Worm (Caenorhabditis elegans) whole organism, L1 larva: ENCODE results near the gene pbs-3.
A peak's percentile ranks its signal among the peaks of the same experiment; 100 is the strongest.

ENCODE experiments used
- C16A3.4 ChIP-seq: fragments of 150-350 bp; optimal IDR thresholded peaks from 2 replicates; lab custom pipeline; 2014; ENCODE audit warnings: missing biosample characterization, missing genetic modification characterization
- C34B4.2 ChIP-seq: sonication (generic microtip); optimal IDR thresholded peaks from 2 replicates; lab custom pipeline; 2017; ENCODE audit warnings: mild to moderate bottlenecking, missing genetic modification characterization, missing compliant biosample characterization
- F16B12.6 ChIP-seq: fragments of 150-350 bp; optimal IDR thresholded peaks from 2 replicates; lab custom pipeline; 2014; ENCODE audit warnings: missing biosample characterization, missing genetic modification characterization
- Y116A8C.19 ChIP-seq: sonication (generic microtip); optimal IDR thresholded peaks from 2 replicates; lab custom pipeline; 2016; ENCODE audit warnings: missing compliant biosample characterization, missing genetic modification characterization, borderline replicate concordance
- blmp-1 ChIP-seq: fragments of 150-350 bp; optimal IDR thresholded peaks from 2 replicates; lab custom pipeline; 2014; ENCODE audit warnings: missing biosample characterization, missing genetic modification characterization
- ceh-63 ChIP-seq: fragments of 200-800 bp; sonication (Bioruptor generic); optimal IDR thresholded peaks from 2 replicates; lab custom pipeline; 2018; ENCODE audit warnings: mild to moderate bottlenecking, missing genetic modification characterization, missing compliant biosample characterization
- ceh-88 ChIP-seq: fragments of 200-800 bp; sonication (Bioruptor generic); IDR thresholded peaks from 2 replicates; pipeline ENCODE4 v1.3.6; 2022; ENCODE audit warnings: missing genetic modification characterization, missing compliant biosample characterization
- ceh-90 ChIP-seq: sonication (generic microtip); optimal IDR thresholded peaks from 2 replicates; lab custom pipeline; 2016; ENCODE audit warnings: missing genetic modification characterization, missing compliant biosample characterization
- ces-1 ChIP-seq: fragments of 150-350 bp; optimal IDR thresholded peaks from 2 replicates; lab custom pipeline; 2014; ENCODE audit warnings: missing biosample characterization, missing genetic modification reagents, missing genetic modification characterization
- dpl-1 ChIP-seq, 3 experiments: fragments of 150-350 bp in 2 of 3; sonication (generic microtip) in 1 of 3; optimal IDR thresholded peaks; 2 replicates each; lab custom pipeline; 2014 to 2017; ENCODE audit warnings: missing biosample characterization in 3 of 3, missing genetic modification characterization in 3 of 3, missing genetic modification reagents in 3 of 3
- dsc-1 ChIP-seq: sonication (generic microtip); optimal IDR thresholded peaks from 2 replicates; lab custom pipeline; 2016; ENCODE audit warnings: mild to moderate bottlenecking, missing genetic modification characterization, missing compliant biosample characterization
- efl-1 ChIP-seq, 4 experiments: fragments of 150-350 bp; optimal IDR thresholded peaks in 3 of 4; peaks in 1 of 4; 1 replicate in 1 of 4; 2 replicates in 3 of 4; lab custom pipeline; 2014; ENCODE audit warnings: missing biosample characterization in 2 of 4, missing genetic modification characterization in 2 of 4, missing genetic modification reagents in 2 of 4
- efl-3 ChIP-seq: fragments of 200-800 bp; sonication (Bioruptor generic); optimal IDR thresholded peaks from 2 replicates; lab custom pipeline; 2018; ENCODE audit warnings: mild to moderate bottlenecking, missing genetic modification characterization, missing compliant biosample characterization
- egl-27 ChIP-seq, 2 experiments: fragments of 150-350 bp in 1 of 2; sonication (generic microtip); optimal IDR thresholded peaks; 3 replicates each; lab custom pipeline; 2017 to 2018; ENCODE audit warnings: missing biosample characterization in 2 of 2, missing genetic modification characterization in 2 of 2, missing genetic modification reagents in 2 of 2
- elt-2 ChIP-seq: sonication (generic microtip); optimal IDR thresholded peaks from 2 replicates; lab custom pipeline; 2016; ENCODE audit warnings: missing genetic modification characterization, mild to moderate bottlenecking, inconsistent platforms, missing compliant biosample characterization, missing genetic modification reagents
- elt-3 ChIP-seq, 6 experiments: fragments of 150-350 bp in 1 of 6; sonication (generic microtip); optimal IDR thresholded peaks; 2 replicates each; lab custom pipeline; 2017 to 2018; ENCODE audit warnings: missing biosample characterization in 6 of 6, missing genetic modification characterization in 6 of 6, inconsistent platforms in 1 of 6
- ets-5 ChIP-seq: fragments of 200-800 bp; sonication (Bioruptor generic); IDR thresholded peaks from 2 replicates; pipeline ENCODE4 v1.3.6; 2022; ENCODE audit warnings: missing genetic modification characterization, missing compliant biosample characterization
- fkh-4 ChIP-seq: sonication (generic microtip); optimal IDR thresholded peaks from 2 replicates; lab custom pipeline; 2016; ENCODE audit warnings: missing compliant biosample characterization, missing genetic modification characterization, borderline replicate concordance
- fos-1 ChIP-seq: fragments of 150-350 bp; optimal IDR thresholded peaks from 2 replicates; lab custom pipeline; 2014; ENCODE audit warnings: missing biosample characterization, missing genetic modification characterization
- hlh-17 ChIP-seq: fragments of 200-800 bp; sonication (Bioruptor generic); optimal IDR thresholded peaks from 2 replicates; lab custom pipeline; 2018; ENCODE audit warnings: missing genetic modification characterization, mild to moderate bottlenecking, missing compliant biosample characterization, moderate library complexity, borderline replicate concordance
- hlh-4 ChIP-seq: sonication (generic microtip); optimal IDR thresholded peaks from 2 replicates; lab custom pipeline; 2016; ENCODE audit warnings: mild to moderate bottlenecking, missing genetic modification characterization, missing compliant biosample characterization
- jun-1 ChIP-seq: fragments of 150-350 bp; optimal IDR thresholded peaks from 2 replicates; lab custom pipeline; 2014; ENCODE audit warnings: missing biosample characterization, missing genetic modification reagents, missing genetic modification characterization
- lin-13 ChIP-seq: fragments of 150-350 bp; optimal IDR thresholded peaks from 2 replicates; lab custom pipeline; 2014; ENCODE audit warnings: missing biosample characterization, missing genetic modification reagents, missing genetic modification characterization
- lin-15B ChIP-seq: fragments of 150-350 bp; sonication (generic microtip); optimal IDR thresholded peaks from 3 replicates; lab custom pipeline; 2014; ENCODE audit warnings: missing biosample characterization, missing genetic modification characterization
- lir-3 ChIP-seq: sonication (generic microtip); optimal IDR thresholded peaks from 2 replicates; lab custom pipeline; 2016; ENCODE audit warnings: mild to moderate bottlenecking, missing genetic modification characterization, moderate library complexity, missing compliant biosample characterization; ENCODE audit not compliant: poor library complexity
- lsy-2 ChIP-seq, 2 experiments: fragments of 150-350 bp; optimal IDR thresholded peaks; 2 replicates each; lab custom pipeline; 2014; ENCODE audit warnings: missing biosample characterization in 2 of 2, missing genetic modification characterization in 2 of 2
- mef-2 ChIP-seq: fragments of 150-350 bp; optimal IDR thresholded peaks from 2 replicates; lab custom pipeline; 2014; ENCODE audit warnings: missing biosample characterization, missing genetic modification characterization
- mep-1 ChIP-seq: fragments of 150-350 bp; optimal IDR thresholded peaks from 2 replicates; lab custom pipeline; 2014; ENCODE audit warnings: missing biosample characterization, missing genetic modification characterization
- nhr-11 ChIP-seq: fragments of 150-350 bp; optimal IDR thresholded peaks from 2 replicates; lab custom pipeline; 2014; ENCODE audit warnings: missing biosample characterization, missing genetic modification characterization
- nhr-12 ChIP-seq: sonication (generic microtip); optimal IDR thresholded peaks from 2 replicates; lab custom pipeline; 2017; ENCODE audit warnings: missing biosample characterization, missing genetic modification characterization
- nhr-237 ChIP-seq: fragments of 150-350 bp; optimal IDR thresholded peaks from 2 replicates; lab custom pipeline; 2014; ENCODE audit warnings: missing biosample characterization, missing genetic modification characterization
- nhr-28 ChIP-seq: fragments of 150-350 bp; optimal IDR thresholded peaks from 2 replicates; lab custom pipeline; 2014; ENCODE audit warnings: missing biosample characterization, missing genetic modification characterization
- nhr-47 ChIP-seq: sonication (generic microtip); optimal IDR thresholded peaks from 2 replicates; lab custom pipeline; 2016; ENCODE audit warnings: mild to moderate bottlenecking, missing genetic modification characterization, moderate library complexity, missing compliant biosample characterization
- nhr-71 ChIP-seq: sonication (generic microtip); optimal IDR thresholded peaks from 2 replicates; lab custom pipeline; 2016; ENCODE audit warnings: mild to moderate bottlenecking, missing genetic modification characterization, moderate library complexity, missing compliant biosample characterization
- nhr-77 ChIP-seq: fragments of 150-350 bp; optimal IDR thresholded peaks from 2 replicates; lab custom pipeline; 2014; ENCODE audit warnings: missing biosample characterization, missing genetic modification characterization
- nhr-85 ChIP-seq: sonication (generic microtip); peaks from one replicate; lab custom pipeline; 2016; ENCODE audit warnings: missing genetic modification characterization, inconsistent platforms, missing compliant biosample characterization
- nhr-90 ChIP-seq: sonication (generic microtip); optimal IDR thresholded peaks from 2 replicates; lab custom pipeline; 2016; ENCODE audit warnings: mild to moderate bottlenecking, missing genetic modification characterization, missing compliant biosample characterization; ENCODE audit not compliant: poor library complexity
- pqm-1 ChIP-seq: sonication (generic microtip); optimal IDR thresholded peaks from 3 replicates; lab custom pipeline; 2017; ENCODE audit warnings: missing biosample characterization, missing genetic modification characterization
- rnt-1 ChIP-seq: sonication (generic microtip); optimal IDR thresholded peaks from 2 replicates; lab custom pipeline; 2016; ENCODE audit warnings: mild to moderate bottlenecking, missing genetic modification characterization, moderate library complexity, missing compliant biosample characterization
- skn-1 ChIP-seq: fragments of 150-350 bp; optimal IDR thresholded peaks from 2 replicates; lab custom pipeline; 2014; ENCODE audit warnings: missing biosample characterization, missing genetic modification characterization
- snu-23 ChIP-seq: sonication (generic microtip); optimal IDR thresholded peaks from 2 replicates; lab custom pipeline; 2016; ENCODE audit warnings: missing genetic modification characterization, missing compliant biosample characterization
- sox-4 ChIP-seq: sonication (generic microtip); optimal IDR thresholded peaks from 2 replicates; lab custom pipeline; 2016; ENCODE audit warnings: missing genetic modification characterization, missing compliant biosample characterization
- swsn-7 ChIP-seq: sonication (generic microtip); optimal IDR thresholded peaks from 2 replicates; lab custom pipeline; 2016; ENCODE audit warnings: missing genetic modification characterization, missing compliant biosample characterization
- unc-86 ChIP-seq: sonication (generic microtip); optimal IDR thresholded peaks from 2 replicates; lab custom pipeline; 2016; ENCODE audit warnings: missing genetic modification characterization, missing compliant biosample characterization
- xbp-1 ChIP-seq: sonication (generic microtip); optimal IDR thresholded peaks from 2 replicates; lab custom pipeline; 2016; ENCODE audit warnings: missing genetic modification characterization, missing compliant biosample characterization
- zag-1 ChIP-seq: fragments of 150-350 bp; optimal IDR thresholded peaks from 2 replicates; lab custom pipeline; 2014; ENCODE audit warnings: missing biosample characterization, missing genetic modification characterization
- ztf-11 ChIP-seq, 2 experiments: sonication (generic microtip); optimal IDR thresholded peaks; 2 replicates each; lab custom pipeline; 2016 to 2017; ENCODE audit warnings: missing genetic modification characterization in 2 of 2, missing biosample characterization in 1 of 2, missing compliant biosample characterization in 1 of 2
- ztf-4 ChIP-seq: fragments of 150-350 bp; optimal IDR thresholded peaks from 2 replicates; lab custom pipeline; 2014; ENCODE audit warnings: missing biosample characterization, missing genetic modification characterization

Gene pbs-3

DNA sequence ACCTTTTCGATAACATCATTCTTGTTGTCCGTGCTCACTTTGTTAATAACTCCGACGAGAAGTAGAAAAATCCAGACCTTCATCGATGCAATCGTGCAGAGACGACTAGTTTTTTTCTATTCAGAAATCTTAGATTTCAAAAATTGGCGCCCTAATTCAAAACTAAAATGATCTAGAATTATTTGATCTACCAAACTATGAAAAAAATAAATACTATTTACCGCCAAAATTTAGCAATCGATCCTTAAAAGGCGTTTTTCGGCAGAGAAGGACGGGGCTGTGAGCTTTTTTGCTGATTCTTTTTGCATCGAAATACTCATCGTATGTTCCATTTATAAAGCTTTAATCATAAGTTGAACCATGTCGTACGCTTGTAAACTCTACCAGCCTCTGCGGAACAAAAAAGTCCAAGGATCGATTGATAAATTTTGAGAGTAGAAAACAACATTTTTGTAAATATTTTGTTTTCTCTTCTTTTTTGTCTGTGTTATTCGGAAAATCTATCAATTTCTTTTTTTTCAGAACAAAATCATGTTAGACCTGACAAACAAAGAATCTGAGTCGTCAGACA lies 5.8 kb downstream of the pbs-3 start, which contains the start of the genes try-1 and zyg-12 (continued):
- no peak for TF ChIP-seq lin-13 (GFP tag; lab: Kevin White, UChicago)

DNA sequence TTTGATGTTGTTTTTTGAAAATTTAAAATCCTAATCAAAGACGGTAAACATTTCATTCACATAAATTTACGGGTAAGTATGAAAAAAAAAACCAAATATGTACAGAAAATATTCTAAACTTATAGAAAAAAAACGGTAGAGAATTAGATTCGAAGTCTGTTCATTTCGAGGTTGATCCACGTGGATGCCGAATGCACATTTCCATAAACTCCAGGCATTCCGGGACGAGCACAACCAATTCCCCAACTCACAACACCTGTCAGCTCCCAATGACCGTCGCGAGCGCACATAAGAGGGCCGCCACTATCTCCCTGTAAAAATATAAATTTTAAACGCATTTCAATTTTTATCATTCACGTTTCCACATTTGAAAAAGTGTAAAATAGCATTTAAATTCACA lies 7.1 kb downstream of the pbs-3 start:
- no peak for TF ChIP-seq Y116A8C.19
- no peak for TF ChIP-seq hlh-17 (GFP tag; lab: Kevin White, UChicago)
- no peak for TF ChIP-seq F16B12.6
- no peak for TF ChIP-seq mef-2
- peak; percentile 7 for TF ChIP-seq elt-2 (tag; lab: Kevin White, UChicago)
- TF ChIP-seq dpl-1 (GFP tag; optimal IDR thresholded peaks at IDR 0.05; lab: Kevin White, UChicago) = no peak
- TF ChIP-seq nhr-85 (tag; lab: Kevin White, UChicago) = peak; percentile 59
- TF ChIP-seq xbp-1 (tag; lab: Kevin White, UChicago) = no peak
- TF ChIP-seq C34B4.2 (tag; lab: Kevin White, UChicago) = no peak
- TF ChIP-seq ceh-88 (GFP tag; lab: Robert Waterston, UW) = no peak

DNA sequence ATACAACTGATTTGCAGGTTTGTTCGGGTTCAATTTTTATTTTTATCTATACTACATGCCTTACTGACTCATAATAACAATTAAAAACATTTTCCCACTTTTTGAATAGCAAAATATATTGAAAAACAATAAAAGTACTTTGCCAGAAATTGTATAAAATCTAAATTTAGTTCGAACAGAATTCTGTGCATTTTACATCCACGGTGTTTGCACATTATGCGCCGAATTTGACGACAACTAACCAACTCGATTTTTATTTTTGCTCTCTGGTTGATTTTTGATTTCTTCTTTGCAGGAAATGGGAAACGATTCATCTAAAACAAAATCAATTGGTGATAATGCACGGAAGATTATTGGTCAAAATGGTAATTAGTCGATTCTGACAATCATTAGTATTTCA lies 8.5 kb downstream of the pbs-3 start:
- TF ChIP-seq fos-1 (tag; lab: Kevin White, UChicago) (no peak), ceh-63 (GFP tag; lab: Kevin White, UChicago) (no peak), nhr-11 (tag; lab: Kevin White, UChicago) (no peak), fkh-4 (tag; lab: Kevin White, UChicago) (no peak), lin-15B (tag; lab: Kevin White, UChicago) (no peak), jun-1 (tag; lab: Kevin White, UChicago) (no peak), lir-3 (no peak), ets-5 (GFP tag; lab: Robert Waterston, UW) (no peak), mep-1 (peak; percentile 38), blmp-1 (tag; lab: Kevin White, UChicago) (no peak), skn-1 (peak; percentile 16), pqm-1 (tag; lab: Kevin White, UChicago) (no peak), hlh-4 (no peak), efl-3 (GFP tag; lab: Kevin White, UChicago) (no peak), ceh-88 (GFP tag; lab: Robert Waterston, UW) (no peak), lsy-2 (tag; optimal IDR thresholded peaks at IDR 0.05; lab: Kevin White, UChicago) (peak in 1 of 2 experiments; percentile 41), egl-27 (tag; optimal IDR thresholded peaks at IDR 0.05; lab: Kevin White, UChicago) (no peak), efl-1 (optimal IDR thresholded peaks at IDR 0.05; lab: Kevin White, UChicago) (peak; percentile 31 to 43), efl-1 (GFP tag; optimal IDR thresholded peaks at IDR 0.05 in 1 of 2; lab: Kevin White, UChicago) (peak; percentile 49 to 88), ztf-11 (tag; optimal IDR thresholded peaks at IDR 0.05; lab: Kevin White, UChicago) (no peak), nhr-90 (tag; lab: Kevin White, UChicago) (no peak), swsn-7 (tag; lab: Kevin White, UChicago) (no peak), unc-86 (tag; lab: Kevin White, UChicago) (no peak), nhr-237 (tag; lab: Kevin White, UChicago) (no peak), dsc-1 (tag; lab: Kevin White, UChicago) (no peak), nhr-12 (no peak), rnt-1 (tag; lab: Kevin White, UChicago) (peak; percentile 12), C16A3.4 (tag; lab: Kevin White, UChicago) (no peak), nhr-47 (no peak), nhr-28 (no peak), nhr-71 (tag; lab: Kevin White, UChicago) (peak; percentile 6), elt-3 (tag; optimal IDR thresholded peaks at IDR 0.05; lab: Kevin White, UChicago) (no peak), F16B12.6 (peak; percentile 84), ceh-90 (tag; lab: Kevin White, UChicago) (no peak), dpl-1 (GFP tag; optimal IDR thresholded peaks at IDR 0.05; lab: Kevin White, UChicago) (peak in 2 of 3 experiments; percentile 39 to 40), lin-13 (GFP tag; lab: Kevin White, UChicago) (no peak), nhr-77 (tag; lab: Kevin White, UChicago) (no peak), sox-4 (tag; lab: Kevin White, UChicago) (no peak), zag-1 (no peak), mef-2 (no peak), snu-23 (GFP tag; lab: Kevin White, UChicago) (peak; percentile 40), ztf-4 (tag; lab: Kevin White, UChicago) (no peak), ces-1 (GFP tag; lab: Kevin White, UChicago) (no peak)
